Worm (Caenorhabditis elegans) whole organism, L1 larva: Measurements from ENCODE around the gene K06G5.1.

Experiments
- F16B12.6 ChIP-seq: fragments of 150-350 bp; optimal IDR thresholded peaks from 2 replicates; lab custom pipeline; 2014; ENCODE audit warnings: missing biosample characterization, missing genetic modification characterization
- aha-1 ChIP-seq: fragments of 150-350 bp; optimal IDR thresholded peaks from 2 replicates; lab custom pipeline; 2014; ENCODE audit warnings: missing biosample characterization, missing genetic modification characterization
- aly-2 ChIP-seq: fragments of 150-350 bp; optimal IDR thresholded peaks from 2 replicates; lab custom pipeline; 2014; ENCODE audit warnings: missing biosample characterization, missing genetic modification characterization
- blmp-1 ChIP-seq: fragments of 150-350 bp; optimal IDR thresholded peaks from 2 replicates; lab custom pipeline; 2014; ENCODE audit warnings: missing biosample characterization, missing genetic modification characterization
- ceh-90 ChIP-seq: sonication (generic microtip); optimal IDR thresholded peaks from 2 replicates; lab custom pipeline; 2016; ENCODE audit warnings: missing genetic modification characterization, missing compliant biosample characterization
- ces-1 ChIP-seq: fragments of 150-350 bp; optimal IDR thresholded peaks from 2 replicates; lab custom pipeline; 2014; ENCODE audit warnings: missing biosample characterization, missing genetic modification reagents, missing genetic modification characterization
- dsc-1 ChIP-seq: sonication (generic microtip); optimal IDR thresholded peaks from 2 replicates; lab custom pipeline; 2016; ENCODE audit warnings: mild to moderate bottlenecking, missing genetic modification characterization, missing compliant biosample characterization
- efl-1 ChIP-seq, 4 experiments: fragments of 150-350 bp; optimal IDR thresholded peaks in 3 of 4; peaks in 1 of 4; 1 replicate in 1 of 4; 2 replicates in 3 of 4; lab custom pipeline; 2014; ENCODE audit warnings: missing biosample characterization in 2 of 4, missing genetic modification characterization in 2 of 4, missing genetic modification reagents in 2 of 4
- elt-2 ChIP-seq: sonication (generic microtip); optimal IDR thresholded peaks from 2 replicates; lab custom pipeline; 2016; ENCODE audit warnings: missing genetic modification characterization, mild to moderate bottlenecking, inconsistent platforms, missing compliant biosample characterization, missing genetic modification reagents
- elt-3 ChIP-seq, 6 experiments: fragments of 150-350 bp in 1 of 6; sonication (generic microtip); optimal IDR thresholded peaks; 2 replicates each; lab custom pipeline; 2017 to 2018; ENCODE audit warnings: missing biosample characterization in 6 of 6, missing genetic modification characterization in 6 of 6, inconsistent platforms in 1 of 6
- fkh-10 ChIP-seq: sonication (generic microtip); optimal IDR thresholded peaks from 2 replicates; lab custom pipeline; 2017; ENCODE audit warnings: missing biosample characterization, missing genetic modification reagents, missing genetic modification characterization
- fkh-4 ChIP-seq: sonication (generic microtip); optimal IDR thresholded peaks from 2 replicates; lab custom pipeline; 2016; ENCODE audit warnings: missing compliant biosample characterization, missing genetic modification characterization, borderline replicate concordance
- fkh-8 ChIP-seq: sonication (generic microtip); optimal IDR thresholded peaks from 2 replicates; lab custom pipeline; 2016; ENCODE audit warnings: mild to moderate bottlenecking, missing genetic modification characterization, missing compliant biosample characterization
- hlh-4 ChIP-seq: sonication (generic microtip); optimal IDR thresholded peaks from 2 replicates; lab custom pipeline; 2016; ENCODE audit warnings: mild to moderate bottlenecking, missing genetic modification characterization, missing compliant biosample characterization
- lin-14 ChIP-seq: fragments of 200-800 bp; sonication (Bioruptor generic); optimal IDR thresholded peaks from 2 replicates; lab custom pipeline; 2018; ENCODE audit warnings: mild to moderate bottlenecking, missing genetic modification characterization, moderate library complexity, missing compliant biosample characterization
- lin-15B ChIP-seq: fragments of 150-350 bp; sonication (generic microtip); optimal IDR thresholded peaks from 3 replicates; lab custom pipeline; 2014; ENCODE audit warnings: missing biosample characterization, missing genetic modification characterization
- lin-35 ChIP-seq, 2 experiments: fragments of 150-350 bp; optimal IDR thresholded peaks; 2 replicates each; lab custom pipeline; 2014; ENCODE audit warnings: missing biosample characterization in 2 of 2, missing genetic modification characterization in 2 of 2, missing genetic modification reagents in 2 of 2
- lsy-2 ChIP-seq, 2 experiments: fragments of 150-350 bp; optimal IDR thresholded peaks; 2 replicates each; lab custom pipeline; 2014; ENCODE audit warnings: missing biosample characterization in 2 of 2, missing genetic modification characterization in 2 of 2
- mab-9 ChIP-seq: fragments of 200-800 bp; sonication (Bioruptor generic); IDR thresholded peaks from 2 replicates; pipeline ENCODE4 v1.3.6; 2022; ENCODE audit warnings: missing genetic modification reagents, missing genetic modification characterization, missing compliant biosample characterization
- nhr-12 ChIP-seq: sonication (generic microtip); optimal IDR thresholded peaks from 2 replicates; lab custom pipeline; 2017; ENCODE audit warnings: missing biosample characterization, missing genetic modification characterization
- nhr-19 ChIP-seq: fragments of 200-800 bp; sonication (Bioruptor generic); conservative IDR thresholded peaks from 2 replicates; pipeline ENCODE4 v1.3.6; 2022; ENCODE audit warnings: missing genetic modification characterization, missing compliant biosample characterization
- nhr-47 ChIP-seq: sonication (generic microtip); optimal IDR thresholded peaks from 2 replicates; lab custom pipeline; 2016; ENCODE audit warnings: mild to moderate bottlenecking, missing genetic modification characterization, moderate library complexity, missing compliant biosample characterization
- nhr-71 ChIP-seq: sonication (generic microtip); optimal IDR thresholded peaks from 2 replicates; lab custom pipeline; 2016; ENCODE audit warnings: mild to moderate bottlenecking, missing genetic modification characterization, moderate library complexity, missing compliant biosample characterization
- nhr-76 ChIP-seq: sonication (generic microtip); optimal IDR thresholded peaks from 2 replicates; lab custom pipeline; 2017; ENCODE audit warnings: missing biosample characterization, missing genetic modification characterization
- nhr-84 ChIP-seq: sonication (generic microtip); optimal IDR thresholded peaks from 2 replicates; lab custom pipeline; 2017; ENCODE audit warnings: missing biosample characterization, missing genetic modification characterization
- nhr-85 ChIP-seq: sonication (generic microtip); peaks from one replicate; lab custom pipeline; 2016; ENCODE audit warnings: missing genetic modification characterization, inconsistent platforms, missing compliant biosample characterization
- nhr-90 ChIP-seq: sonication (generic microtip); optimal IDR thresholded peaks from 2 replicates; lab custom pipeline; 2016; ENCODE audit warnings: mild to moderate bottlenecking, missing genetic modification characterization, missing compliant biosample characterization; ENCODE audit not compliant: poor library complexity
- pax-3 ChIP-seq: fragments of 200-800 bp; sonication (Bioruptor generic); optimal IDR thresholded peaks from 2 replicates; lab custom pipeline; 2018; ENCODE audit warnings: mild to moderate bottlenecking, missing genetic modification characterization, moderate library complexity, missing compliant biosample characterization
- pqm-1 ChIP-seq: sonication (generic microtip); optimal IDR thresholded peaks from 3 replicates; lab custom pipeline; 2017; ENCODE audit warnings: missing biosample characterization, missing genetic modification characterization
- snpc-4 ChIP-seq: fragments of 150-350 bp; optimal IDR thresholded peaks from 2 replicates; lab custom pipeline; 2014; ENCODE audit warnings: missing biosample characterization, missing genetic modification characterization
- snu-23 ChIP-seq: sonication (generic microtip); optimal IDR thresholded peaks from 2 replicates; lab custom pipeline; 2016; ENCODE audit warnings: missing genetic modification characterization, missing compliant biosample characterization
- sox-4 ChIP-seq: sonication (generic microtip); optimal IDR thresholded peaks from 2 replicates; lab custom pipeline; 2016; ENCODE audit warnings: missing genetic modification characterization, missing compliant biosample characterization
- tlp-1 ChIP-seq: fragments of 150-350 bp; optimal IDR thresholded peaks from 2 replicates; lab custom pipeline; 2014; ENCODE audit warnings: missing biosample characterization, missing genetic modification characterization
- unc-30 ChIP-seq: sonication (generic microtip); optimal IDR thresholded peaks from 2 replicates; lab custom pipeline; 2017; ENCODE audit warnings: missing biosample characterization, missing genetic modification characterization
- unc-98 ChIP-seq: fragments of 200-800 bp; sonication (Bioruptor generic); IDR thresholded peaks from 2 replicates; pipeline ENCODE4 v1.3.6; 2022; ENCODE audit warnings: missing genetic modification characterization, missing compliant biosample characterization

Gene K06G5.1

ce11 chrX:14185631-14186030, 29.1 kb upstream of the K06G5.1 start:
- TF ChIP-seq ceh-90 (no peak), blmp-1 (tag; lab: Kevin White, UChicago) (no peak), pax-3 (tag; lab: Kevin White, UChicago) (peak; percentile 84), dsc-1 (tag; lab: Kevin White, UChicago) (peak; percentile 99), nhr-71 (tag; lab: Kevin White, UChicago) (peak; percentile 39), mab-9 (GFP tag; lab: Robert Waterston, UW) (no peak), fkh-8 (peak; percentile 23), fkh-4 (tag; lab: Kevin White, UChicago) (peak; percentile 42), nhr-47 (tag; lab: Kevin White, UChicago) (peak; percentile 38), sox-4 (tag; lab: Kevin White, UChicago) (peak; percentile 73)
- TF ChIP-seq, all 84 proteins: peak for 7

- TF ChIP-seq nhr-19 (GFP tag; lab: Robert Waterston, UW) = no peak
- TF ChIP-seq nhr-76 (tag; lab: Kevin White, UChicago) = no peak
- no peak for TF ChIP-seq snu-23 (GFP tag; lab: Kevin White, UChicago)
- no peak for TF ChIP-seq aly-2
Observed at ce11 chrX:14186466-14186865, 28.3 kb upstream of the K06G5.1 start, which contains the start of gene ceh-36. Gene ceh-36 (minus strand): TSS chrX:14186566.

- TF ChIP-seq lsy-2 (tag; optimal IDR thresholded peaks at IDR 0.05; lab: Kevin White, UChicago) = peak in 1 of 2 experiments; percentile 54
- peak; percentile 84 for TF ChIP-seq elt-2 (tag; lab: Kevin White, UChicago)
- no peak for TF ChIP-seq nhr-84 (tag; lab: Kevin White, UChicago)
- peak in 1 of 2 experiments; percentile 26 for TF ChIP-seq lin-35 (GFP tag; optimal IDR thresholded peaks at IDR 0.05; lab: Kevin White, UChicago)
- TF ChIP-seq elt-3 (tag; optimal IDR thresholded peaks at IDR 0.05; lab: Kevin White, UChicago) = no peak
- TF ChIP-seq lin-14 (GFP tag; lab: Kevin White, UChicago) = no peak
- TF ChIP-seq fkh-10 = no peak
Observed at ce11 chrX:14194251-14194650, 20.5 kb upstream of the K06G5.1 start.

- TF ChIP-seq nhr-85 (tag; lab: Kevin White, UChicago) (no peak), hlh-4 (tag; lab: Kevin White, UChicago) (no peak), aha-1 (tag; lab: Kevin White, UChicago) (no peak), elt-2 (tag; lab: Kevin White, UChicago) (peak; percentile 49), nhr-90 (tag; lab: Kevin White, UChicago) (no peak), ces-1 (GFP tag; lab: Kevin White, UChicago) (no peak), lin-15B (tag; lab: Kevin White, UChicago) (no peak), efl-1 (optimal IDR thresholded peaks at IDR 0.05; lab: Kevin White, UChicago) (no peak), efl-1 (GFP tag; optimal IDR thresholded peaks at IDR 0.05 in 1 of 2; lab: Kevin White, UChicago) (peak in 1 of 2 experiments; percentile 44), unc-98 (GFP tag; lab: Robert Waterston, UW) (no peak), snpc-4 (no peak), mab-9 (GFP tag; lab: Robert Waterston, UW) (no peak), tlp-1 (no peak), fkh-8 (no peak), F16B12.6 (tag; lab: Kevin White, UChicago) (no peak), nhr-19 (GFP tag; lab: Robert Waterston, UW) (no peak), lin-35 (GFP tag; optimal IDR thresholded peaks at IDR 0.05; lab: Kevin White, UChicago) (peak in 1 of 2 experiments; percentile 16), nhr-84 (tag; lab: Kevin White, UChicago) (no peak), unc-30 (no peak), nhr-12 (tag; lab: Kevin White, UChicago) (no peak)
Observed at ce11 chrX:14206321-14206720, 8.5 kb upstream of the K06G5.1 start.

- TF ChIP-seq pqm-1 (tag; lab: Kevin White, UChicago) = peak; percentile 46
- TF ChIP-seq blmp-1 (tag; lab: Kevin White, UChicago) = no peak
- TF ChIP-seq elt-2 (tag; lab: Kevin White, UChicago) = peak; percentile 78
Observed at ce11 chrX:14207942-14208341, 6.8 kb upstream of the K06G5.1 start, which contains the start of gene ceh-37. Gene ceh-37 (minus strand): TSS chrX:14208000.
